Worm (Caenorhabditis elegans) whole organism, L3 larva: ENCODE results near the gene sra-37.

ENCODE experiments used
- R02D3.7 ChIP-seq: fragments of 150-350 bp; optimal IDR thresholded peaks from 2 replicates; lab custom pipeline; 2014; ENCODE audit warnings: missing biosample characterization, missing genetic modification characterization
- ZK546.5 ChIP-seq: sonication (generic microtip); optimal IDR thresholded peaks from 2 replicates; lab custom pipeline; 2017; ENCODE audit warnings: missing biosample characterization, missing genetic modification characterization
- aly-2 ChIP-seq: fragments of 150-350 bp; optimal IDR thresholded peaks from 2 replicates; lab custom pipeline; 2014; ENCODE audit warnings: missing biosample characterization, missing genetic modification characterization
- ama-1 ChIP-seq: fragments of 150-350 bp; optimal IDR thresholded peaks from 2 replicates; lab custom pipeline; 2018
- ceh-16 ChIP-seq: sonication (generic microtip); optimal IDR thresholded peaks from 2 replicates; lab custom pipeline; 2017; ENCODE audit warnings: missing biosample characterization, missing genetic modification characterization
- ceh-28 ChIP-seq: fragments of 150-350 bp; optimal IDR thresholded peaks from 2 replicates; lab custom pipeline; 2014; ENCODE audit warnings: missing biosample characterization, missing genetic modification reagents, missing genetic modification characterization
- ceh-82 ChIP-seq: fragments of 150-350 bp; optimal IDR thresholded peaks from 2 replicates; lab custom pipeline; 2014; ENCODE audit warnings: missing biosample characterization, missing genetic modification characterization
- ceh-9 ChIP-seq: sonication (generic microtip); optimal IDR thresholded peaks from 2 replicates; lab custom pipeline; 2018; ENCODE audit warnings: missing biosample characterization, missing genetic modification characterization
- daf-12 ChIP-seq: fragments of 150-350 bp; optimal IDR thresholded peaks from 2 replicates; lab custom pipeline; 2014; ENCODE audit warnings: missing biosample characterization, missing genetic modification reagents, missing genetic modification characterization
- egl-27 ChIP-seq: sonication (generic microtip); optimal IDR thresholded peaks from 4 replicates; lab custom pipeline; 2017; ENCODE audit warnings: missing biosample characterization, missing genetic modification reagents, missing genetic modification characterization
- egl-5 ChIP-seq: fragments of 150-350 bp; optimal IDR thresholded peaks from 2 replicates; lab custom pipeline; 2017; ENCODE audit warnings: missing biosample characterization, missing genetic modification reagents, missing genetic modification characterization, inconsistent platforms
- elt-1 ChIP-seq: fragments of 150-350 bp; optimal IDR thresholded peaks from 2 replicates; lab custom pipeline; 2014; ENCODE audit warnings: missing biosample characterization, missing genetic modification characterization
- elt-2 ChIP-seq: sonication (generic microtip); optimal IDR thresholded peaks from 2 replicates; lab custom pipeline; 2016; ENCODE audit warnings: missing genetic modification reagents, mild to moderate bottlenecking, missing genetic modification characterization, missing compliant biosample characterization
- eor-1 ChIP-seq, 2 experiments: fragments of 150-350 bp; optimal IDR thresholded peaks; 2 replicates each; lab custom pipeline; 2014 to 2018; ENCODE audit warnings: missing biosample characterization in 2 of 2, missing genetic modification characterization in 2 of 2
- fkh-10 ChIP-seq: sonication (generic microtip); optimal IDR thresholded peaks from 2 replicates; lab custom pipeline; 2017; ENCODE audit warnings: missing biosample characterization, missing genetic modification reagents, missing genetic modification characterization
- fkh-2 ChIP-seq: fragments of 150-350 bp; optimal IDR thresholded peaks from 2 replicates; lab custom pipeline; 2014; ENCODE audit warnings: missing biosample characterization, missing genetic modification reagents, missing genetic modification characterization
- fos-1 ChIP-seq: fragments of 150-350 bp; optimal IDR thresholded peaks from 2 replicates; lab custom pipeline; 2014; ENCODE audit warnings: missing biosample characterization, missing genetic modification characterization
- hmg-11 ChIP-seq: sonication (generic microtip); optimal IDR thresholded peaks from 2 replicates; lab custom pipeline; 2016; ENCODE audit warnings: missing genetic modification characterization, missing compliant biosample characterization
- lin-39 ChIP-seq: fragments of 150-350 bp; optimal IDR thresholded peaks from 2 replicates; lab custom pipeline; 2018; ENCODE audit warnings: missing biosample characterization, missing genetic modification reagents, missing genetic modification characterization
- lsy-12 ChIP-seq: sonication (generic microtip); optimal IDR thresholded peaks from 2 replicates; lab custom pipeline; 2016; ENCODE audit warnings: mild to moderate bottlenecking, missing genetic modification characterization, missing compliant biosample characterization
- mdl-1 ChIP-seq: fragments of 150-350 bp; optimal IDR thresholded peaks from 2 replicates; lab custom pipeline; 2014; ENCODE audit warnings: missing biosample characterization, missing genetic modification characterization
- mml-1 ChIP-seq: fragments of 150-350 bp; sonication (generic microtip); optimal IDR thresholded peaks from 3 replicates; lab custom pipeline; 2014; ENCODE audit warnings: missing biosample characterization, missing genetic modification characterization
- nfya-1 ChIP-seq: sonication (generic microtip); optimal IDR thresholded peaks from 2 replicates; lab custom pipeline; 2017; ENCODE audit warnings: missing genetic modification characterization, mild to moderate bottlenecking, missing compliant biosample characterization, antibody characterized with exemption, moderate library complexity; ENCODE audit not compliant: insufficient read depth
- nhr-11 ChIP-seq: fragments of 150-350 bp; optimal IDR thresholded peaks from 2 replicates; lab custom pipeline; 2014; ENCODE audit warnings: missing biosample characterization, missing genetic modification characterization
- nhr-12 ChIP-seq: fragments of 150-350 bp; optimal IDR thresholded peaks from 2 replicates; lab custom pipeline; 2014; ENCODE audit warnings: missing biosample characterization, missing genetic modification characterization
- nhr-28 ChIP-seq: fragments of 150-350 bp; optimal IDR thresholded peaks from 2 replicates; lab custom pipeline; 2014; ENCODE audit warnings: missing biosample characterization, missing genetic modification characterization
- nhr-76 ChIP-seq: fragments of 150-350 bp; sonication (generic microtip); optimal IDR thresholded peaks from 5 replicates; lab custom pipeline; 2014; ENCODE audit warnings: missing biosample characterization, missing genetic modification characterization
- nhr-77 ChIP-seq: fragments of 150-350 bp; optimal IDR thresholded peaks from 2 replicates; lab custom pipeline; 2014; ENCODE audit warnings: missing biosample characterization, missing genetic modification characterization
- pha-4 ChIP-seq: fragments of 150-350 bp; optimal IDR thresholded peaks from 2 replicates; lab custom pipeline; 2014; ENCODE audit warnings: missing biosample characterization, missing genetic modification reagents, missing genetic modification characterization
- sea-2 ChIP-seq: fragments of 150-350 bp; sonication (generic microtip); optimal IDR thresholded peaks from 4 replicates; lab custom pipeline; 2014; ENCODE audit warnings: missing biosample characterization, missing genetic modification reagents, missing genetic modification characterization
- skn-1 ChIP-seq: fragments of 150-350 bp; optimal IDR thresholded peaks from 2 replicates; lab custom pipeline; 2014; ENCODE audit warnings: missing biosample characterization, missing genetic modification characterization
- snpc-4 ChIP-seq: fragments of 150-350 bp; optimal IDR thresholded peaks from 2 replicates; lab custom pipeline; 2014; ENCODE audit warnings: missing biosample characterization, missing genetic modification characterization
- tbx-2 ChIP-seq: sonication (generic microtip); optimal IDR thresholded peaks from 2 replicates; lab custom pipeline; 2016; ENCODE audit warnings: mild to moderate bottlenecking, missing genetic modification characterization, missing compliant biosample characterization
- unc-39 ChIP-seq: sonication (generic microtip); optimal IDR thresholded peaks from 4 replicates; lab custom pipeline; 2017; ENCODE audit warnings: missing biosample characterization, missing genetic modification characterization
- unc-62 ChIP-seq: fragments of 150-350 bp; sonication (generic microtip); optimal IDR thresholded peaks from 4 replicates; lab custom pipeline; 2014; ENCODE audit warnings: missing biosample characterization, missing genetic modification reagents, missing genetic modification characterization
- zag-1 ChIP-seq: fragments of 150-350 bp; optimal IDR thresholded peaks from 2 replicates; lab custom pipeline; 2014; ENCODE audit warnings: missing biosample characterization, missing genetic modification characterization
- ztf-11 ChIP-seq: fragments of 150-350 bp; optimal IDR thresholded peaks from 2 replicates; lab custom pipeline; 2014; ENCODE audit warnings: missing biosample characterization, missing genetic modification characterization
- ztf-4 ChIP-seq: fragments of 150-350 bp; optimal IDR thresholded peaks from 2 replicates; lab custom pipeline; 2014; ENCODE audit warnings: missing biosample characterization, missing genetic modification characterization

sra-37 gene

ce11 chrX:13914289-13914688 lies 21.1 kb upstream of the sra-37 start, which contains the start of gene Y26E6A.2:
Y26E6A.2 (minus strand) TSS chrX:13914389.
- TF ChIP-seq hmg-11 (tag; lab: Kevin White, UChicago) = peak; percentile 35
- no peak for TF ChIP-seq nhr-12
- TF ChIP-seq mml-1 = no peak
- no peak for TF ChIP-seq snpc-4 (tag; lab: Kevin White, UChicago)
- TF ChIP-seq egl-5 (tag; lab: Kevin White, UChicago) = no peak
- TF ChIP-seq ceh-82 (tag; lab: Kevin White, UChicago) = no peak
- no peak for TF ChIP-seq fos-1 (tag; lab: Kevin White, UChicago)

- TF ChIP-seq R02D3.7 (tag; lab: Kevin White, UChicago) = no peak
- TF ChIP-seq nfya-1 (tag; lab: Kevin White, UChicago) = peak; percentile 11
These were observed 20.5 kb upstream of the sra-37 start for ce11 chrX:13913641-13914040.

- no peak for TF ChIP-seq ZK546.5 (tag; lab: Kevin White, UChicago)
- TF ChIP-seq, all 47 proteins: peak for 0
These were observed 16.7 kb upstream of the sra-37 start, which contains the start of gene Y26E6A.3 for ce11 chrX:13909850-13910249. Y26E6A.3 (minus strand) TSS chrX:13909950.

- no peak for TF ChIP-seq mml-1
- no peak for TF ChIP-seq fkh-2 (tag; lab: Kevin White, UChicago)
- TF ChIP-seq egl-27 (tag; lab: Kevin White, UChicago) = no peak
- no peak for TF ChIP-seq hmg-11 (tag; lab: Kevin White, UChicago)
- no peak for TF ChIP-seq ama-1 (lab: Kevin White, UChicago)
- TF ChIP-seq nhr-11 = no peak
- no peak for TF ChIP-seq mdl-1 (tag; lab: Kevin White, UChicago)
- TF ChIP-seq elt-1 (tag; lab: Kevin White, UChicago) = no peak
- no peak for TF ChIP-seq ceh-82 (tag; lab: Kevin White, UChicago)
- TF ChIP-seq unc-62 (GFP tag; lab: Kevin White, UChicago) = no peak
- no peak for TF ChIP-seq fos-1 (tag; lab: Kevin White, UChicago)
- no peak for TF ChIP-seq egl-5 (tag; lab: Kevin White, UChicago)
These were observed 10.6 kb upstream of the sra-37 start for ce11 chrX:13903769-13904168.

ce11 chrX:13903328-13903727 lies 10.2 kb upstream of the sra-37 start, which contains the start of gene sra-39:
sra-39 (minus strand) TSS chrX:13903428.
- TF ChIP-seq lsy-12 (tag; lab: Kevin White, UChicago) = no peak
- no peak for TF ChIP-seq ceh-28 (tag; lab: Kevin White, UChicago)
- TF ChIP-seq unc-39 = no peak
- no peak for TF ChIP-seq ceh-16 (tag; lab: Kevin White, UChicago)
- TF ChIP-seq elt-2 (tag; lab: Kevin White, UChicago) = no peak
- TF ChIP-seq daf-12 (tag; lab: Kevin White, UChicago) = no peak
- TF ChIP-seq ztf-4 (tag; lab: Kevin White, UChicago) = no peak
- no peak for TF ChIP-seq egl-5 (tag; lab: Kevin White, UChicago)
- no peak for TF ChIP-seq nhr-77
- TF ChIP-seq eor-1 (tag; optimal IDR thresholded peaks at IDR 0.05; lab: Kevin White, UChicago) = no peak
- TF ChIP-seq ceh-82 (tag; lab: Kevin White, UChicago) = no peak
- TF ChIP-seq tbx-2 (tag; lab: Kevin White, UChicago) = no peak
- TF ChIP-seq ama-1 (lab: Kevin White, UChicago) = no peak
- no peak for TF ChIP-seq aly-2 (tag; lab: Kevin White, UChicago)
- no peak for TF ChIP-seq snpc-4 (tag; lab: Kevin White, UChicago)

ce11 chrX:13900047-13900446 lies 6.9 kb upstream of the sra-37 start, which contains the start of gene sra-38:
sra-38 (minus strand) TSS chrX:13900147.
- TF ChIP-seq eor-1 (tag; optimal IDR thresholded peaks at IDR 0.05; lab: Kevin White, UChicago) = no peak
- no peak for TF ChIP-seq lin-39 (tag; lab: Kevin White, UChicago)
- no peak for TF ChIP-seq lsy-12 (tag; lab: Kevin White, UChicago)
- TF ChIP-seq zag-1 (tag; lab: Kevin White, UChicago) = no peak
- TF ChIP-seq skn-1 = no peak
- no peak for TF ChIP-seq ceh-28 (tag; lab: Kevin White, UChicago)
- no peak for TF ChIP-seq ztf-11 (tag; lab: Kevin White, UChicago)
- TF ChIP-seq fkh-2 (tag; lab: Kevin White, UChicago) = no peak
- no peak for TF ChIP-seq nfya-1 (tag; lab: Kevin White, UChicago)
- no peak for TF ChIP-seq fkh-10 (GFP tag; lab: Kevin White, UChicago)
- no peak for TF ChIP-seq ceh-16 (tag; lab: Kevin White, UChicago)
- no peak for TF ChIP-seq ceh-9 (tag; lab: Kevin White, UChicago)
- TF ChIP-seq hmg-11 (tag; lab: Kevin White, UChicago) = no peak
- no peak for TF ChIP-seq sea-2 (GFP tag; lab: Kevin White, UChicago)
- TF ChIP-seq nhr-28 (tag; lab: Kevin White, UChicago) = no peak
- TF ChIP-seq pha-4 (tag; lab: Kevin White, UChicago) = no peak
- TF ChIP-seq nhr-76 = no peak
- TF ChIP-seq ama-1 (lab: Kevin White, UChicago) = no peak
- no peak for TF ChIP-seq nhr-77
- TF ChIP-seq, all 47 proteins: peak for 0
